Worm (Caenorhabditis elegans): ENCODE results near the gene str-27.

DNA sequence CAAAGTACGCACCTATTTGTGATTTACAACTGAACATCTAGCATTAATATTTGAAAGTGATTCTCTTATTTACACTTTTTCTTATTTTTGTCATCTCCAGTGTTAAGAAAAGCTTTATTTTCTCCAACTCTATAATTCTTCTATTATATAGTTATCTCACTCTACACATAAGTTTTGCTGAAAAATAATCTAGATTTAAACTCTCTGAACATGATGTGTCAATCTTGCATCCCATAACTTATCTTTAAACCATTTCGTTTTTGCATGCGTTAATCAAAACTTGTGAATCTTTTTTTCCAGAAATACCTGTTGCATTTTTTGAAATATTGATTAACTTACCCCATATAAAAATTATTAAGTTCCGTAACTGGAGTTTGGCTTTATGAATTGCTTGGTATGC, 45.7 kb downstream of the str-27 start, which contains the start of gene nhr-268:
- TF ChIP-seq zfp-3 (GFP tag; conservative IDR thresholded peaks at IDR 0.05): no peak
- no peak for TF ChIP-seq unc-62 (GFP tag; optimal IDR thresholded peaks at IDR 0.05 in 1 of 2)
- TF ChIP-seq unc-62 (tag; optimal IDR thresholded peaks at IDR 0.05): no peak
- TF ChIP-seq Y105C5A.15 (GFP tag; IDR thresholded peaks at IDR 0.05): no peak
- TF ChIP-seq ZK546.5 (tag; optimal IDR thresholded peaks at IDR 0.05): no peak
- no peak for TF ChIP-seq madf-5 (GFP tag; IDR thresholded peaks at IDR 0.05)
- no peak for TF ChIP-seq egl-27 (tag; optimal IDR thresholded peaks at IDR 0.05)
- TF ChIP-seq lin-29 (GFP tag; IDR thresholded peaks at IDR 0.05): no peak
- no peak for TF ChIP-seq skn-1 (tag; optimal IDR thresholded peaks at IDR 0.05)
- TF ChIP-seq mes-2 (tag; optimal IDR thresholded peaks at IDR 0.05; ENCODE audit: poor library complexity, severe bottlenecking): no peak
- TF ChIP-seq zag-1 (tag; optimal IDR thresholded peaks at IDR 0.05): no peak
- TF ChIP-seq nhr-10 (tag; optimal IDR thresholded peaks at IDR 0.05): no peak
